Fruit fly (Drosophila melanogaster) whole organism, wandering third instar larva: Measurements from ENCODE around the gene CG45045.

ENCODE experiments used
- Dif ChIP-seq: fragments of 200-275, 200-300 bp; sonication (Bioruptor generic); optimal IDR thresholded peaks from 2 replicates; lab custom pipeline; 2018; ENCODE audit warnings: missing biosample characterization, missing genetic modification characterization; ENCODE audit not compliant: partially characterized antibody
- Hr83 ChIP-seq: fragments of 200-300 bp; sonication (Bioruptor generic); optimal IDR thresholded peaks from 2 replicates; lab custom pipeline; 2016; ENCODE audit warnings: missing biosample characterization, mild to moderate bottlenecking, missing genetic modification characterization, moderate library complexity; ENCODE audit not compliant: poor library complexity, severe bottlenecking
- dmrt93B ChIP-seq: fragments of 200-800 bp; sonication (Bioruptor generic); optimal IDR thresholded peaks from 2 replicates; lab custom pipeline; 2018; ENCODE audit warnings: missing biosample characterization, mild to moderate bottlenecking, missing genetic modification characterization
- ey ChIP-seq: fragments of 200-800 bp; sonication (Bioruptor generic); optimal IDR thresholded peaks from 2 replicates; lab custom pipeline; 2016; ENCODE audit warnings: missing biosample characterization, missing genetic modification characterization
- lola ChIP-seq: fragments of >200 bp; optimal IDR thresholded peaks from 2 replicates; lab custom pipeline; 2017; ENCODE audit warnings: missing biosample characterization, missing genetic modification characterization
- psq ChIP-seq: fragments of 200-800 bp; sonication (Bioruptor generic); optimal IDR thresholded peaks from 3 replicates; lab custom pipeline; 2017; ENCODE audit warnings: missing biosample characterization, mild to moderate bottlenecking, missing genetic modification characterization, moderate library complexity
- sage ChIP-seq: fragments of 200-800 bp; sonication (Bioruptor generic); optimal IDR thresholded peaks from 2 replicates; lab custom pipeline; 2016; ENCODE audit warnings: missing biosample characterization, mild to moderate bottlenecking, missing genetic modification characterization
- sv ChIP-seq: fragments of 200-800 bp; sonication (Bioruptor generic); optimal IDR thresholded peaks from 3 replicates; lab custom pipeline; 2016; ENCODE audit warnings: missing biosample characterization, missing genetic modification characterization
- usp ChIP-seq: fragments of >200 bp; optimal IDR thresholded peaks from 2 replicates; lab custom pipeline; 2017; ENCODE audit warnings: missing biosample characterization, missing genetic modification characterization

dm6 chr3R:17656923-17657322 lies 10.4 kb upstream of the CG45045 start:
- TF ChIP-seq Hr83 (no peak), dmrt93B (GFP tag; lab: Kevin White, UChicago) (no peak), usp (GFP tag; lab: Kevin White, UChicago) (no peak), lola (GFP tag; lab: Kevin White, UChicago) (no peak), Dif (GFP tag; lab: Kevin White, UChicago) (no peak), sv (GFP tag; lab: Kevin White, UChicago) (no peak), psq (GFP tag; lab: Kevin White, UChicago) (no peak), ey (GFP tag; lab: Kevin White, UChicago) (no peak), sage (GFP tag; lab: Kevin White, UChicago) (no peak)
